Worm (Caenorhabditis elegans) whole organism, midembryonic: ENCODE data around the gene srlf-28.
A peak's percentile ranks its signal among the peaks of the same experiment; 100 is the strongest.

Experiments
- T22C8.4 ChIP-seq: fragments of 200-800 bp; sonication (Bioruptor generic); IDR thresholded peaks from 2 replicates; pipeline ENCODE4 v1.3.6; 2022; ENCODE audit warnings: missing genetic modification characterization, missing compliant biosample characterization
- cog-1 ChIP-seq: sonication (generic microtip); optimal IDR thresholded peaks from 2 replicates; lab custom pipeline; 2016; ENCODE audit warnings: missing genetic modification characterization, missing compliant biosample characterization
- flt-1 ChIP-seq: fragments of 200-800 bp; sonication (Bioruptor generic); IDR thresholded peaks from 2 replicates; pipeline ENCODE4 v1.3.6; 2022; ENCODE audit warnings: missing genetic modification characterization, missing compliant biosample characterization
- klf-2 ChIP-seq: fragments of 200-800 bp; sonication (Bioruptor generic); conservative IDR thresholded peaks from 2 replicates; pipeline ENCODE4 v1.3.6; 2022; ENCODE audit warnings: missing genetic modification reagents, missing genetic modification characterization, missing compliant biosample characterization
- med-1 ChIP-seq: sonication (generic microtip); optimal IDR thresholded peaks from 2 replicates; lab custom pipeline; 2017; ENCODE audit warnings: missing genetic modification characterization, mild to moderate bottlenecking, missing compliant biosample characterization, antibody characterized with exemption, missing genetic modification reagents; ENCODE audit not compliant: insufficient read depth
- ref-1 ChIP-seq: fragments of 200-800 bp; sonication (Bioruptor generic); conservative IDR thresholded peaks from 2 replicates; pipeline ENCODE4 v1.3.6; 2022; ENCODE audit warnings: missing genetic modification reagents, missing genetic modification characterization, missing compliant biosample characterization
- tab-1 ChIP-seq: fragments of 200-800 bp; sonication (Bioruptor generic); IDR thresholded peaks from 2 replicates; pipeline ENCODE4 v1.3.6; 2022; ENCODE audit warnings: missing genetic modification characterization, missing compliant biosample characterization
- ztf-23 ChIP-seq: fragments of 200-800 bp; sonication (Bioruptor generic); IDR thresholded peaks from 2 replicates; pipeline ENCODE4 v1.3.6; 2022; ENCODE audit warnings: missing genetic modification reagents, missing genetic modification characterization, missing compliant biosample characterization
- ztf-29 ChIP-seq: fragments of 200-800 bp; sonication (Bioruptor generic); IDR thresholded peaks from 2 replicates; pipeline ENCODE4 v1.3.6; 2022; ENCODE audit warnings: missing genetic modification reagents, missing genetic modification characterization, missing compliant biosample characterization

srlf-28 gene

ce11 chrIV:14335768-14336167, 7.9 kb downstream of the srlf-28 start:
- no peak for TF ChIP-seq cog-1 (tag; lab: Kevin White, UChicago)
- TF ChIP-seq ztf-23 (GFP tag; lab: Robert Waterston, UW), result no peak
- no peak for TF ChIP-seq tab-1 (GFP tag; lab: Robert Waterston, UW)
- no peak for TF ChIP-seq med-1
- no peak for TF ChIP-seq ztf-29 (GFP tag; lab: Robert Waterston, UW)
- no peak for TF ChIP-seq flt-1
- TF ChIP-seq ref-1 (GFP tag; lab: Robert Waterston, UW), result no peak
- TF ChIP-seq klf-2, result no peak
- no peak for TF ChIP-seq T22C8.4 (GFP tag; lab: Robert Waterston, UW)

ce11 chrIV:14334359-14334758, 9.3 kb downstream of the srlf-28 start, which contains the start of gene Y67A10A.3:
Gene Y67A10A.3, minus strand, starts transcription at chrIV:14334459.
- TF ChIP-seq ref-1 (GFP tag; lab: Robert Waterston, UW) (no peak), ztf-29 (GFP tag; lab: Robert Waterston, UW) (no peak), tab-1 (GFP tag; lab: Robert Waterston, UW) (no peak), med-1 (no peak), cog-1 (tag; lab: Kevin White, UChicago) (no peak), flt-1 (no peak), T22C8.4 (GFP tag; lab: Robert Waterston, UW) (no peak), klf-2 (no peak), ztf-23 (GFP tag; lab: Robert Waterston, UW) (no peak)

- TF ChIP-seq ztf-23 (GFP tag; lab: Robert Waterston, UW) (0 out of 2 replicates have a peak, but pooled peaks have one; percentile 21), ref-1 (GFP tag; lab: Robert Waterston, UW) (no peak), flt-1 (peak; percentile 56; the same call in 1 of the 2 replicates)
Measured at ce11 chrIV:14326694-14327298, 16.9 kb downstream of the srlf-28 start.

ce11 chrIV:14326283-14326682, 17.4 kb downstream of the srlf-28 start, which contains the start of gene fbxa-83:
Gene fbxa-83, minus strand, starts transcription at chrIV:14326383.
- TF ChIP-seq T22C8.4 (GFP tag; lab: Robert Waterston, UW) (no peak), tab-1 (GFP tag; lab: Robert Waterston, UW) (no peak), ref-1 (GFP tag; lab: Robert Waterston, UW) (no peak), cog-1 (tag; lab: Kevin White, UChicago) (no peak), ztf-29 (GFP tag; lab: Robert Waterston, UW) (no peak), flt-1 (no peak), med-1 (no peak), klf-2 (no peak), ztf-23 (GFP tag; lab: Robert Waterston, UW) (no peak)

- TF ChIP-seq cog-1 (tag; lab: Kevin White, UChicago), result no peak
- no peak for TF ChIP-seq ztf-29 (GFP tag; lab: Robert Waterston, UW)
- no peak for TF ChIP-seq ref-1 (GFP tag; lab: Robert Waterston, UW)
- TF ChIP-seq ztf-23 (GFP tag; lab: Robert Waterston, UW), result no peak
- no peak for TF ChIP-seq med-1
- no peak for TF ChIP-seq klf-2
- no peak for TF ChIP-seq T22C8.4 (GFP tag; lab: Robert Waterston, UW)
- no peak for TF ChIP-seq tab-1 (GFP tag; lab: Robert Waterston, UW)
- no peak for TF ChIP-seq flt-1
Measured at ce11 chrIV:14321655-14322054, 22.0 kb downstream of the srlf-28 start, which contains the start of gene fbxa-126. Gene fbxa-126, minus strand, starts transcription at chrIV:14321755.

- TF ChIP-seq klf-2 (no peak), tab-1 (GFP tag; lab: Robert Waterston, UW) (no peak), ref-1 (GFP tag; lab: Robert Waterston, UW) (no peak), cog-1 (tag; lab: Kevin White, UChicago) (no peak), T22C8.4 (GFP tag; lab: Robert Waterston, UW) (no peak), ztf-29 (GFP tag; lab: Robert Waterston, UW) (no peak), med-1 (no peak), flt-1 (no peak), ztf-23 (GFP tag; lab: Robert Waterston, UW) (no peak)
Measured at ce11 chrIV:14318054-14318453, 25.6 kb downstream of the srlf-28 start.

- no peak for TF ChIP-seq ref-1 (GFP tag; lab: Robert Waterston, UW)
- no peak for TF ChIP-seq med-1
Measured at ce11 chrIV:14305813-14306212, 37.8 kb downstream of the srlf-28 start.

ce11 chrIV:14297058-14297457, 46.6 kb downstream of the srlf-28 start:
- TF ChIP-seq med-1, result no peak
- TF ChIP-seq ztf-29 (GFP tag; lab: Robert Waterston, UW), result no peak
- no peak for TF ChIP-seq cog-1 (tag; lab: Kevin White, UChicago)
- no peak for TF ChIP-seq klf-2
- TF ChIP-seq ztf-23 (GFP tag; lab: Robert Waterston, UW), result no peak
- TF ChIP-seq T22C8.4 (GFP tag; lab: Robert Waterston, UW), result no peak
- TF ChIP-seq ref-1 (GFP tag; lab: Robert Waterston, UW), result no peak
- TF ChIP-seq flt-1, result no peak
- no peak for TF ChIP-seq tab-1 (GFP tag; lab: Robert Waterston, UW)

ce11 chrIV:14295262-14295661, 48.4 kb downstream of the srlf-28 start:
- TF ChIP-seq ref-1 (GFP tag; lab: Robert Waterston, UW) (no peak), flt-1 (no peak), cog-1 (tag; lab: Kevin White, UChicago) (no peak)
